Fruit fly (Drosophila melanogaster) whole organism, embryonic: ENCODE data around the gene CG46462.

Experiments used
- B-H2 ChIP-seq: fragments of 200-800 bp; sonication (Bioruptor generic); optimal IDR thresholded peaks from 2 replicates; lab custom pipeline; 2018; ENCODE audit warnings: missing biosample characterization, mild to moderate bottlenecking, missing genetic modification characterization
- CG10366 ChIP-seq: fragments of 200-800 bp; sonication (Bioruptor generic); IDR thresholded peaks from 2 replicates; pipeline ENCODE4 v1.3.6; 2022; ENCODE audit warnings: missing biosample characterization, missing genetic modification characterization
- CG14441 ChIP-seq: fragments of 200-800 bp; sonication (Bioruptor generic); IDR thresholded peaks from 2 replicates; pipeline ENCODE4 v1.3.6; 2022; ENCODE audit warnings: missing biosample characterization, missing genetic modification characterization
- CG14667 ChIP-seq: fragments of 200-800 bp; sonication (Bioruptor generic); IDR thresholded peaks from 2 replicates; pipeline ENCODE4 v1.3.6; 2022; ENCODE audit warnings: missing biosample characterization, missing genetic modification characterization
- CG15073 ChIP-seq: fragments of 200-800 bp; sonication (Bioruptor generic); optimal IDR thresholded peaks from 2 replicates; lab custom pipeline; 2016; ENCODE audit warnings: missing biosample characterization, missing genetic modification characterization
- CG1529 ChIP-seq: fragments of 200-800 bp; sonication (Bioruptor generic); optimal IDR thresholded peaks from 3 replicates; lab custom pipeline; 2018; ENCODE audit warnings: missing biosample characterization, missing genetic modification characterization
- CG15514 ChIP-seq: fragments of 200-800 bp; sonication (Bioruptor generic); optimal IDR thresholded peaks from 3 replicates; lab custom pipeline; 2017; ENCODE audit warnings: missing biosample characterization, missing genetic modification characterization, mild to moderate bottlenecking, moderate library complexity, missing genetic modification reagents
- CG18619 ChIP-seq: fragments of 200-800 bp; sonication (Bioruptor generic); optimal IDR thresholded peaks from 3 replicates; lab custom pipeline; 2017; ENCODE audit warnings: missing biosample characterization, mild to moderate bottlenecking, missing genetic modification characterization
- CG33557 ChIP-seq: fragments of 200-800 bp; sonication (Bioruptor generic); optimal IDR thresholded peaks from 2 replicates; lab custom pipeline; 2019; ENCODE audit warnings: missing biosample characterization, mild to moderate bottlenecking, missing genetic modification characterization, moderate library complexity
- CG34224 ChIP-seq: fragments of 200-800 bp; sonication (Bioruptor generic); IDR thresholded peaks from 3 replicates; pipeline ENCODE4 v1.3.6; 2022; ENCODE audit warnings: missing biosample characterization, missing genetic modification characterization; ENCODE audit not compliant: partially characterized antibody
- CG34422 ChIP-seq: fragments of 200-800 bp; sonication (Bioruptor generic); IDR thresholded peaks from 3 replicates; pipeline ENCODE4 v1.3.6; 2022; ENCODE audit warnings: missing biosample characterization, missing genetic modification characterization
- CG4730 ChIP-seq: fragments of 200-800 bp; sonication (Bioruptor generic); IDR thresholded peaks from 2 replicates; pipeline ENCODE4 v1.3.6; 2022; ENCODE audit warnings: missing biosample characterization, missing genetic modification characterization
- CG6254 ChIP-seq: fragments of 200-800 bp; sonication (Bioruptor generic); optimal IDR thresholded peaks from 3 replicates; lab custom pipeline; 2017; ENCODE audit warnings: mild to moderate bottlenecking, missing biosample characterization, missing genetic modification reagents, missing genetic modification characterization
- CG7786 ChIP-seq: fragments of 200-800 bp; sonication (Bioruptor generic); optimal IDR thresholded peaks from 2 replicates; lab custom pipeline; 2016; ENCODE audit warnings: missing biosample characterization, missing genetic modification characterization
- CG7963 ChIP-seq: fragments of 200-800 bp; sonication (Bioruptor generic); IDR thresholded peaks from 3 replicates; pipeline ENCODE4 v1.3.6; 2022; ENCODE audit warnings: missing biosample characterization, missing genetic modification characterization; ENCODE audit not compliant: partially characterized antibody
- CG8089 ChIP-seq: fragments of 200-800 bp; sonication (Bioruptor generic); optimal IDR thresholded peaks from 3 replicates; lab custom pipeline; 2016; ENCODE audit warnings: missing biosample characterization, missing genetic modification characterization
- CG8944 ChIP-seq: fragments of 200-800 bp; sonication (Bioruptor generic); optimal IDR thresholded peaks from 3 replicates; lab custom pipeline; 2016; ENCODE audit warnings: missing biosample characterization, missing genetic modification characterization
- D19A ChIP-seq: fragments of 200-800 bp; optimal IDR thresholded peaks from 3 replicates; lab custom pipeline; 2019; ENCODE audit warnings: missing biosample characterization, mild to moderate bottlenecking, missing genetic modification characterization, moderate library complexity
- Dll ChIP-seq: fragments of 200-800 bp; sonication (Bioruptor generic); IDR thresholded peaks from 4 replicates; pipeline ENCODE4 v1.3.6; 2022; ENCODE audit warnings: missing biosample characterization, missing genetic modification characterization; ENCODE audit not compliant: partially characterized antibody
- Lpt ChIP-seq: fragments of >200 bp; optimal IDR thresholded peaks from 2 replicates; lab custom pipeline; 2018; ENCODE audit warnings: missing biosample characterization, missing genetic modification characterization
- NC2β ChIP-seq: fragments of 200-800 bp; sonication (Bioruptor generic); optimal IDR thresholded peaks from 2 replicates; lab custom pipeline; 2016; ENCODE audit warnings: missing biosample characterization, missing genetic modification characterization
- Oaz ChIP-seq: fragments of 200-800 bp; sonication (Bioruptor generic); IDR thresholded peaks from 2 replicates; pipeline ENCODE4 v1.3.6; 2022; ENCODE audit warnings: missing biosample characterization, missing genetic modification characterization
- Side ChIP-seq: fragments of 200-800 bp; sonication (Bioruptor generic); optimal IDR thresholded peaks from 2 replicates; lab custom pipeline; 2016; ENCODE audit warnings: missing biosample characterization, missing genetic modification characterization
- Sin3A ChIP-seq: fragments of >200 bp; optimal IDR thresholded peaks from 2 replicates; lab custom pipeline; 2018
- Sox102F ChIP-seq: fragments of 200-800 bp; sonication (Bioruptor generic); optimal IDR thresholded peaks from 2 replicates; lab custom pipeline; 2018; ENCODE audit warnings: missing biosample characterization, mild to moderate bottlenecking, missing genetic modification characterization, moderate library complexity
- Vsx1 ChIP-seq: fragments of 200-800 bp; sonication (Bioruptor generic); optimal IDR thresholded peaks from 2 replicates; lab custom pipeline; 2017; ENCODE audit warnings: missing biosample characterization, mild to moderate bottlenecking, missing genetic modification characterization, missing genetic modification reagents
- YL-1 ChIP-seq: fragments of 200-800 bp; sonication (Bioruptor generic); optimal IDR thresholded peaks from 3 replicates; lab custom pipeline; 2017; ENCODE audit warnings: missing biosample characterization, mild to moderate bottlenecking, missing genetic modification characterization
- bigmax ChIP-seq: fragments of 200-800 bp; sonication (Bioruptor generic); optimal IDR thresholded peaks from 2 replicates; lab custom pipeline; 2018; ENCODE audit warnings: missing biosample characterization, mild to moderate bottlenecking, missing genetic modification characterization
- crp ChIP-seq, 2 experiments: fragments of 200-800 bp; sonication (Bioruptor generic); optimal IDR thresholded peaks; 2 replicates in 1 of 2; 3 replicates in 1 of 2; lab custom pipeline; 2017; ENCODE audit warnings: missing biosample characterization in 2 of 2, missing genetic modification characterization in 2 of 2, mild to moderate bottlenecking in 1 of 2, moderate library complexity in 1 of 2
- gcm ChIP-seq: fragments of 200-800 bp; sonication (Bioruptor generic); optimal IDR thresholded peaks from 2 replicates; lab custom pipeline; 2019; ENCODE audit warnings: missing biosample characterization, mild to moderate bottlenecking, missing genetic modification characterization, moderate library complexity
- grn ChIP-seq: fragments of 200-800 bp; sonication (Bioruptor generic); optimal IDR thresholded peaks from 3 replicates; lab custom pipeline; 2017; ENCODE audit warnings: missing biosample characterization, missing genetic modification characterization
- gt ChIP-seq: fragments of 200-800 bp; sonication (Bioruptor generic); IDR thresholded peaks from 2 replicates; pipeline ENCODE4 v1.3.6; 2022; ENCODE audit warnings: missing biosample characterization, missing genetic modification characterization
- kay ChIP-seq: fragments of 200-800 bp; sonication (Bioruptor generic); optimal IDR thresholded peaks from 2 replicates; lab custom pipeline; 2016; ENCODE audit warnings: missing biosample characterization, missing genetic modification characterization
- ken ChIP-seq: fragments of 200-800 bp; sonication (Bioruptor generic); IDR thresholded peaks from 3 replicates; pipeline ENCODE4 v1.3.6; 2022; ENCODE audit warnings: missing biosample characterization, missing genetic modification characterization
- klu ChIP-seq: fragments of 200-800 bp; sonication (Bioruptor generic); IDR thresholded peaks from 2 replicates; pipeline ENCODE4 v1.3.6; 2022; ENCODE audit warnings: missing biosample characterization, missing genetic modification characterization
- kni ChIP-seq: fragments of 200-800 bp; sonication (Bioruptor generic); optimal IDR thresholded peaks from 3 replicates; lab custom pipeline; 2017; ENCODE audit warnings: mild to moderate bottlenecking, missing biosample characterization, missing genetic modification reagents, missing genetic modification characterization
- lola ChIP-seq, 3 experiments: fragments of >200 bp in 2 of 3; fragments of 200-800 bp in 1 of 3; sonication (Bioruptor generic) in 1 of 3; optimal IDR thresholded peaks; 2 replicates each; lab custom pipeline; 2017 to 2019; ENCODE audit warnings: missing biosample characterization in 3 of 3, missing genetic modification characterization in 3 of 3, mild to moderate bottlenecking in 1 of 3, moderate library complexity in 1 of 3
- mirr ChIP-seq: fragments of 200-800 bp; sonication (Bioruptor generic); optimal IDR thresholded peaks from 3 replicates; lab custom pipeline; 2018; ENCODE audit warnings: missing biosample characterization, mild to moderate bottlenecking, missing genetic modification characterization
- org-1 ChIP-seq: fragments of 200-800 bp; sonication (Bioruptor generic); optimal IDR thresholded peaks from 2 replicates; lab custom pipeline; 2017; ENCODE audit warnings: missing biosample characterization, missing genetic modification characterization
- pan ChIP-seq, 4 experiments: fragments of >200 bp in 3 of 4; fragments of 200-800 bp in 1 of 4; sonication (Bioruptor generic) in 1 of 4; optimal IDR thresholded peaks in 3 of 4; IDR thresholded peaks in 1 of 4; 2 replicates each; pipeline versions ENCODE4 v1.3.6 to Lab custom; 2017 to 2022; ENCODE audit warnings: missing biosample characterization in 2 of 4, missing genetic modification characterization in 2 of 4, mixed read lengths in 1 of 4
- pb ChIP-seq: fragments of 200-800 bp; sonication (Bioruptor generic); optimal IDR thresholded peaks from 3 replicates; lab custom pipeline; 2016; ENCODE audit warnings: missing biosample characterization, missing genetic modification characterization
- schlank ChIP-seq: fragments of 200-800 bp; sonication (Bioruptor generic); optimal IDR thresholded peaks from 2 replicates; lab custom pipeline; 2018; ENCODE audit warnings: missing biosample characterization, mild to moderate bottlenecking, missing genetic modification characterization
- slbo ChIP-seq: fragments of 200-800 bp; sonication (Bioruptor generic); IDR thresholded peaks from 2 replicates; pipeline ENCODE4 v1.3.6; 2022; ENCODE audit warnings: missing biosample characterization, missing genetic modification characterization
- slou ChIP-seq: fragments of 200-800 bp; sonication (Bioruptor generic); optimal IDR thresholded peaks from 3 replicates; lab custom pipeline; 2016; ENCODE audit warnings: missing biosample characterization, missing genetic modification characterization
- slp2 ChIP-seq: fragments of 200-800 bp; sonication (Bioruptor generic); optimal IDR thresholded peaks from 2 replicates; lab custom pipeline; 2016; ENCODE audit warnings: missing biosample characterization, missing genetic modification characterization
- sqz ChIP-seq: fragments of 200-800 bp; sonication (Bioruptor generic); optimal IDR thresholded peaks from 3 replicates; lab custom pipeline; 2018; ENCODE audit warnings: missing biosample characterization, mild to moderate bottlenecking, missing genetic modification characterization
- tap ChIP-seq: fragments of 200-800 bp; optimal IDR thresholded peaks from 3 replicates; lab custom pipeline; 2019; ENCODE audit warnings: missing biosample characterization, mild to moderate bottlenecking, missing genetic modification characterization, moderate library complexity
- trh ChIP-seq: fragments of 200-800 bp; sonication (Bioruptor generic); optimal IDR thresholded peaks from 2 replicates; lab custom pipeline; 2016; ENCODE audit warnings: missing biosample characterization, missing genetic modification characterization
- vfl ChIP-seq: fragments of 200-800 bp; sonication (Bioruptor generic); optimal IDR thresholded peaks from 2 replicates; lab custom pipeline; 2016; ENCODE audit warnings: missing biosample characterization, missing genetic modification characterization

Gene CG46462

DNA sequence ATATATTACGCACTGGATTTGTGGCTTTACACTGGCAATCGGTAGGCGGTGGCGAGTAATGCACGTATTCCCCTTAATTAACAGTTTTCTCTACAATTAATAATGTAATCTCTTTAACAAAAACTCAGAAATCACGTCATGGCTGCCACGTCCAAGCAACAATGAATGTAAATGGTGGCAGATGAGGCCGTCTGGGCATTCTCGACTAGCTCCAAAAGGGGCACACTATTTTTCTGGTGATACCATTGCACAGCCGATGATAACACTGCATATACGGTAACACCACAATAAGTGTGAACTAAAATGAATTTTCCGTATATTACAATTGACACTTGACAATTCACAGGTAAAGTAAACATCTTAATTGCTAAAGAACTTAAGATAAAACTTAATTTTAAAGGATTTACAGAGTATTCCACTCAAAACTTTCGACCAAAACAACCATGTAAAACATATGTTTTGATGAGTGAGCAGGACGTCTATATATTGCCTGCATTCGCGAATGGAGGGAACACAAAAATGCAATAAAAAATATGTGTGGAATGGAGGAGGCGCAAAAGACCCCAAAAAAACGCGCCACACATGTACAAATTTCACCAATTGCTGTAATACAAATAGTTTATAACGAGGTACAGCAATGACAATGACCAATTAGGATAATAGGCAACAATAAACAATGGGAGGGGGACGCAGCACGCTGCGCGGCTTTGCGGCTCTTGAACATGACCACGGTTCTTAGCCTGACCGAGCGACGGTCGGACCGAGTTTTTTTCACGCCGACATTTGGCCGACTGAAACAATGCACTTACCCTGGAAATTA lies 22.0 kb upstream of the CG46462 start (continued):
- TF ChIP-seq org-1 (GFP tag; lab: Kevin White, UChicago), result no peak
- TF ChIP-seq CG34224 (GFP tag; lab: Robert Waterston, UW), result no peak
- peak; percentile 63 for TF ChIP-seq CG15514 (GFP tag; lab: Kevin White, UChicago)
- peak; percentile 63 for TF ChIP-seq mirr (GFP tag; lab: Kevin White, UChicago)
- TF ChIP-seq trh (GFP tag; lab: Kevin White, UChicago), result no peak
- no peak for TF ChIP-seq kay (GFP tag; lab: Kevin White, UChicago)
- no peak for TF ChIP-seq CG14667 (GFP tag; lab: Robert Waterston, UW)
- no peak for TF ChIP-seq CG15073 (GFP tag; lab: Kevin White, UChicago)
- no peak for TF ChIP-seq pan (optimal IDR thresholded peaks at IDR 0.05; lab: Kevin White, UChicago)
- TF ChIP-seq pan (GFP tag; optimal IDR thresholded peaks at IDR 0.05 in 1 of 2, IDR thresholded peaks at IDR 0.05 in 1 of 2), result no peak
- no peak for TF ChIP-seq bigmax (GFP tag; lab: Kevin White, UChicago)
- TF ChIP-seq CG18619 (GFP tag; lab: Kevin White, UChicago), result no peak
- TF ChIP-seq slbo (GFP tag; lab: Robert Waterston, UW), result no peak
- peak; percentile 9; the same call in 1 of the 3 replicates for TF ChIP-seq CG34422
- TF ChIP-seq CG1529 (GFP tag; lab: Kevin White, UChicago), result no peak
- TF ChIP-seq CG7963 (GFP tag; lab: Robert Waterston, UW), result no peak
- no peak for TF ChIP-seq CG6254 (GFP tag; lab: Kevin White, UChicago)
- no peak for TF ChIP-seq tap (tag; lab: Kevin White, UChicago)
- TF ChIP-seq slp2, result no peak
- no peak for TF ChIP-seq gt
- peak; percentile 30 for TF ChIP-seq NC2β (GFP tag; lab: Kevin White, UChicago)
- TF ChIP-seq YL-1 (GFP tag; lab: Kevin White, UChicago), result peak; percentile 77
- no peak for TF ChIP-seq ken (GFP tag; lab: Robert Waterston, UW)
- TF ChIP-seq D19A (tag; lab: Kevin White, UChicago), result peak; percentile 9
- TF ChIP-seq CG14441 (GFP tag; lab: Robert Waterston, UW), result no peak
- TF ChIP-seq Sin3A, result peak; percentile 28
- no peak for TF ChIP-seq CG7786
- TF ChIP-seq schlank (tag; lab: Kevin White, UChicago), result no peak
- no peak for TF ChIP-seq klu
- no peak for TF ChIP-seq Sox102F (GFP tag; lab: Kevin White, UChicago)
- no peak for TF ChIP-seq Side
- TF ChIP-seq CG4730, result no peak
- no peak for TF ChIP-seq grn (GFP tag; lab: Kevin White, UChicago)
- TF ChIP-seq Lpt (GFP tag; lab: Kevin White, UChicago), result no peak
- TF ChIP-seq sqz, result no peak
- no peak for TF ChIP-seq B-H2 (GFP tag; lab: Kevin White, UChicago)
- no peak for TF ChIP-seq slou (GFP tag; lab: Kevin White, UChicago)
- no peak for TF ChIP-seq CG8089
- no peak for TF ChIP-seq gcm (GFP tag; lab: Kevin White, UChicago)
- peak; percentile 54 to 84 for TF ChIP-seq crp (GFP tag; optimal IDR thresholded peaks at IDR 0.05; lab: Kevin White, UChicago)
- no peak for TF ChIP-seq CG10366 (GFP tag; lab: Robert Waterston, UW)
- TF ChIP-seq vfl (GFP tag; lab: Kevin White, UChicago), result no peak
- no peak for TF ChIP-seq lola (GFP tag; optimal IDR thresholded peaks at IDR 0.05; lab: Kevin White, UChicago)
- no peak for TF ChIP-seq kni (GFP tag; lab: Kevin White, UChicago)
- no peak for TF ChIP-seq CG8944
- no peak for TF ChIP-seq pb (GFP tag; lab: Kevin White, UChicago)
- TF ChIP-seq CG33557, result no peak
- TF ChIP-seq Dll (GFP tag; lab: Robert Waterston, UW), result no peak
- TF ChIP-seq Vsx1, result no peak
- no peak for TF ChIP-seq Oaz (GFP tag; lab: Robert Waterston, UW)
